Worm (Caenorhabditis elegans) whole organism, early embryonic: ENCODE data around the gene R04E5.8.

Experiments used
- F13C5.2 ChIP-seq: sonication (generic microtip); optimal IDR thresholded peaks from 2 replicates; lab custom pipeline; 2017; ENCODE audit warnings: mild to moderate bottlenecking, missing genetic modification characterization, inconsistent platforms, missing compliant biosample characterization
- aly-1 ChIP-seq: sonication (generic microtip); optimal IDR thresholded peaks from 2 replicates; lab custom pipeline; 2016; ENCODE audit warnings: missing genetic modification characterization, missing compliant biosample characterization
- ama-1 ChIP-seq: fragments of 150-350 bp; optimal IDR thresholded peaks from 2 replicates; lab custom pipeline; 2014
- ceh-13 ChIP-seq: fragments of 200-800 bp; sonication (Bioruptor generic); optimal IDR thresholded peaks from 2 replicates; lab custom pipeline; 2018; ENCODE audit warnings: mild to moderate bottlenecking, missing genetic modification characterization, missing compliant biosample characterization
- ceh-36 ChIP-seq: sonication (generic microtip); optimal IDR thresholded peaks from 2 replicates; lab custom pipeline; 2016; ENCODE audit warnings: missing genetic modification characterization, inconsistent platforms, missing compliant biosample characterization
- flt-1 ChIP-seq: fragments of 200-800 bp; sonication (Bioruptor generic); IDR thresholded peaks from 2 replicates; pipeline ENCODE4 v1.3.6; 2022; ENCODE audit warnings: missing genetic modification characterization, missing compliant biosample characterization
- hmbx-1 ChIP-seq: sonication (generic microtip); optimal IDR thresholded peaks from 2 replicates; lab custom pipeline; 2016; ENCODE audit warnings: mild to moderate bottlenecking, missing genetic modification characterization, missing compliant biosample characterization
- hnd-1 ChIP-seq: sonication (generic microtip); optimal IDR thresholded peaks from 2 replicates; lab custom pipeline; 2016; ENCODE audit warnings: missing genetic modification characterization, missing compliant biosample characterization
- pes-1 ChIP-seq: fragments of 200-800 bp; sonication (Bioruptor generic); IDR thresholded peaks from 2 replicates; pipeline ENCODE4 v1.3.6; 2022; ENCODE audit warnings: missing genetic modification reagents, missing genetic modification characterization, missing compliant biosample characterization
- scrt-1 ChIP-seq: fragments of 200-800 bp; sonication (Bioruptor generic); IDR thresholded peaks from 2 replicates; pipeline ENCODE4 v1.3.6; 2022; ENCODE audit warnings: missing genetic modification characterization, missing compliant biosample characterization
- sea-1 ChIP-seq: fragments of 200-800 bp; sonication (Bioruptor generic); conservative IDR thresholded peaks from 2 replicates; pipeline ENCODE4 v1.3.6; 2022; ENCODE audit warnings: missing genetic modification characterization, missing compliant biosample characterization
- tbx-11 ChIP-seq: fragments of 200-800 bp; sonication (Bioruptor generic); IDR thresholded peaks from 2 replicates; pipeline ENCODE4 v1.3.6; 2022; ENCODE audit warnings: missing genetic modification characterization, missing compliant biosample characterization
- tbx-37 ChIP-seq: fragments of 200-800 bp; sonication (Bioruptor generic); conservative IDR thresholded peaks from 2 replicates; pipeline ENCODE4 v1.3.6; 2022; ENCODE audit warnings: missing genetic modification reagents, missing genetic modification characterization, missing compliant biosample characterization
- tra-4 ChIP-seq: sonication (generic microtip); optimal IDR thresholded peaks from 2 replicates; lab custom pipeline; 2017; ENCODE audit warnings: missing genetic modification characterization, missing compliant biosample characterization

The R04E5.8 gene

ce11 chrX:8754285-8754795 is 51.6 kb downstream of the R04E5.8 start:
- TF ChIP-seq ama-1 (lab: Kevin White, UChicago) = no peak
- TF ChIP-seq ceh-36 (tag; lab: Kevin White, UChicago) = no peak
- no peak for TF ChIP-seq F13C5.2

- no peak for TF ChIP-seq ama-1 (lab: Kevin White, UChicago)
- no peak for TF ChIP-seq ceh-13
- no peak for TF ChIP-seq hmbx-1 (tag; lab: Kevin White, UChicago)
- no peak for TF ChIP-seq hnd-1 (tag; lab: Kevin White, UChicago)
- no peak for TF ChIP-seq pes-1
- no peak for TF ChIP-seq tbx-37 (GFP tag; lab: Robert Waterston, UW)
- no peak for TF ChIP-seq tbx-11 (GFP tag; lab: Robert Waterston, UW)
- TF ChIP-seq aly-1 (tag; lab: Kevin White, UChicago) = no peak
- no peak for TF ChIP-seq scrt-1 (GFP tag; lab: Robert Waterston, UW)
- TF ChIP-seq ceh-36 (tag; lab: Kevin White, UChicago) = no peak
- TF ChIP-seq flt-1 (GFP tag; lab: Robert Waterston, UW) = no peak
- no peak for TF ChIP-seq tra-4
- TF ChIP-seq sea-1 (GFP tag; lab: Robert Waterston, UW) = no peak
Measured at ce11 chrX:8752546-8752945, 53.4 kb downstream of the R04E5.8 start.
